Worm (Caenorhabditis elegans) whole organism, early embryonic: ENCODE data around the gene smg-6.
A peak's percentile ranks its signal among the peaks of the same experiment; 100 is the strongest.
"Not testable (repeated sequence)": the region's sequence is repeated elsewhere in the genome, so short reads cannot be mapped to it uniquely, and the experiment has no call there.

Experiments
- B0310.2 ChIP-seq: sonication (generic microtip); optimal IDR thresholded peaks from 2 replicates; lab custom pipeline; 2016; ENCODE audit warnings: mild to moderate bottlenecking, missing genetic modification characterization, missing compliant biosample characterization
- F13C5.2 ChIP-seq: sonication (generic microtip); optimal IDR thresholded peaks from 2 replicates; lab custom pipeline; 2017; ENCODE audit warnings: mild to moderate bottlenecking, missing genetic modification characterization, inconsistent platforms, missing compliant biosample characterization
- aly-1 ChIP-seq: sonication (generic microtip); optimal IDR thresholded peaks from 2 replicates; lab custom pipeline; 2016; ENCODE audit warnings: missing genetic modification characterization, missing compliant biosample characterization
- ama-1 ChIP-seq: fragments of 150-350 bp; optimal IDR thresholded peaks from 2 replicates; lab custom pipeline; 2014
- ceh-13 ChIP-seq: fragments of 200-800 bp; sonication (Bioruptor generic); optimal IDR thresholded peaks from 2 replicates; lab custom pipeline; 2018; ENCODE audit warnings: mild to moderate bottlenecking, missing genetic modification characterization, missing compliant biosample characterization
- ceh-36 ChIP-seq: sonication (generic microtip); optimal IDR thresholded peaks from 2 replicates; lab custom pipeline; 2016; ENCODE audit warnings: missing genetic modification characterization, inconsistent platforms, missing compliant biosample characterization
- ets-7 ChIP-seq: sonication (generic microtip); optimal IDR thresholded peaks from 2 replicates; lab custom pipeline; 2016; ENCODE audit warnings: missing genotype, missing genetic modification characterization, missing compliant biosample characterization
- flt-1 ChIP-seq: fragments of 200-800 bp; sonication (Bioruptor generic); IDR thresholded peaks from 2 replicates; pipeline ENCODE4 v1.3.6; 2022; ENCODE audit warnings: missing genetic modification characterization, missing compliant biosample characterization
- hmbx-1 ChIP-seq: sonication (generic microtip); optimal IDR thresholded peaks from 2 replicates; lab custom pipeline; 2016; ENCODE audit warnings: mild to moderate bottlenecking, missing genetic modification characterization, missing compliant biosample characterization
- hmg-4 ChIP-seq: fragments of 200-800 bp; sonication (Bioruptor generic); optimal IDR thresholded peaks from 2 replicates; lab custom pipeline; 2018; ENCODE audit warnings: mild to moderate bottlenecking, missing genetic modification characterization, missing compliant biosample characterization
- hnd-1 ChIP-seq: sonication (generic microtip); optimal IDR thresholded peaks from 2 replicates; lab custom pipeline; 2016; ENCODE audit warnings: missing genetic modification characterization, missing compliant biosample characterization
- pes-1 ChIP-seq: fragments of 200-800 bp; sonication (Bioruptor generic); IDR thresholded peaks from 2 replicates; pipeline ENCODE4 v1.3.6; 2022; ENCODE audit warnings: missing genetic modification reagents, missing genetic modification characterization, missing compliant biosample characterization
- scrt-1 ChIP-seq: fragments of 200-800 bp; sonication (Bioruptor generic); IDR thresholded peaks from 2 replicates; pipeline ENCODE4 v1.3.6; 2022; ENCODE audit warnings: missing genetic modification characterization, missing compliant biosample characterization
- sea-1 ChIP-seq: fragments of 200-800 bp; sonication (Bioruptor generic); conservative IDR thresholded peaks from 2 replicates; pipeline ENCODE4 v1.3.6; 2022; ENCODE audit warnings: missing genetic modification characterization, missing compliant biosample characterization
- tbx-11 ChIP-seq: fragments of 200-800 bp; sonication (Bioruptor generic); IDR thresholded peaks from 2 replicates; pipeline ENCODE4 v1.3.6; 2022; ENCODE audit warnings: missing genetic modification characterization, missing compliant biosample characterization
- tbx-37 ChIP-seq: fragments of 200-800 bp; sonication (Bioruptor generic); conservative IDR thresholded peaks from 2 replicates; pipeline ENCODE4 v1.3.6; 2022; ENCODE audit warnings: missing genetic modification reagents, missing genetic modification characterization, missing compliant biosample characterization
- tra-4 ChIP-seq: sonication (generic microtip); optimal IDR thresholded peaks from 2 replicates; lab custom pipeline; 2017; ENCODE audit warnings: missing genetic modification characterization, missing compliant biosample characterization

Gene smg-6

ce11 chrIII:2473554-2473953 lies at the start of gene smg-6:
Gene smg-6, plus strand, starts transcription at chrIII:2473854.
- no peak for TF ChIP-seq hmg-4
- no peak for TF ChIP-seq F13C5.2 (tag; lab: Kevin White, UChicago)
- TF ChIP-seq B0310.2 (tag; lab: Kevin White, UChicago), result no peak
- TF ChIP-seq ets-7 (tag; lab: Kevin White, UChicago), result no peak
- no peak for TF ChIP-seq tra-4 (tag; lab: Kevin White, UChicago)
- TF ChIP-seq ama-1 (lab: Kevin White, UChicago), result no peak

- TF ChIP-seq scrt-1 (GFP tag; lab: Robert Waterston, UW) (no peak), ceh-36 (tag; lab: Kevin White, UChicago) (no peak), hmg-4 (peak; percentile 27), ama-1 (lab: Kevin White, UChicago) (no peak)
These were observed 48.8 kb upstream of the smg-6 start for ce11 chrIII:2424783-2425329.

- TF ChIP-seq tbx-11 (no peak), tbx-37 (GFP tag; lab: Robert Waterston, UW) (no peak), ets-7 (tag; lab: Kevin White, UChicago) (no peak), flt-1 (GFP tag; lab: Robert Waterston, UW) (no peak)
These were observed 47.5 kb upstream of the smg-6 start, which contains the start of gene W04B5.8 for ce11 chrIII:2426122-2426521. Gene W04B5.8, plus strand, starts transcription at chrIII:2426316.

- TF ChIP-seq hnd-1 (tag; lab: Kevin White, UChicago) (no peak), ama-1 (lab: Kevin White, UChicago) (no peak), aly-1 (tag; lab: Kevin White, UChicago) (no peak), tra-4 (tag; lab: Kevin White, UChicago) (no peak), tbx-11 (no peak), pes-1 (no peak)
These were observed 40.7 kb upstream of the smg-6 start for ce11 chrIII:2432925-2433324.

ce11 chrIII:2435373-2435772 lies 38.3 kb upstream of the smg-6 start, which contains the start of gene W04B5.6:
Gene W04B5.6, minus strand, starts transcription at chrIII:2435473.
- not testable (repeated sequence) for TF ChIP-seq aly-1 (tag; lab: Kevin White, UChicago); hmg-4; tbx-37 (GFP tag; lab: Robert Waterston, UW)

ce11 chrIII:2435805-2436204 lies 37.8 kb upstream of the smg-6 start, which contains the start of gene E02H9.6:
Gene E02H9.6, plus strand, starts transcription at chrIII:2436105.
- TF ChIP-seq tra-4 (tag; lab: Kevin White, UChicago); F13C5.2 (tag; lab: Kevin White, UChicago); flt-1 (GFP tag; lab: Robert Waterston, UW): not testable (repeated sequence)

ce11 chrIII:2438543-2438942 lies 35.1 kb upstream of the smg-6 start, which contains the start of gene E02H9.13:
Gene E02H9.13, minus strand, starts transcription at chrIII:2438741.
- TF ChIP-seq hmg-4 (no peak), pes-1 (no peak), sea-1 (GFP tag; lab: Robert Waterston, UW) (no peak), F13C5.2 (tag; lab: Kevin White, UChicago) (no peak), aly-1 (tag; lab: Kevin White, UChicago) (no peak), tbx-11 (no peak), ama-1 (lab: Kevin White, UChicago) (no peak), ceh-13 (no peak), hmbx-1 (tag; lab: Kevin White, UChicago) (no peak), ceh-36 (tag; lab: Kevin White, UChicago) (no peak), tbx-37 (GFP tag; lab: Robert Waterston, UW) (no peak), hnd-1 (tag; lab: Kevin White, UChicago) (no peak), tra-4 (tag; lab: Kevin White, UChicago) (no peak), flt-1 (GFP tag; lab: Robert Waterston, UW) (no peak), B0310.2 (tag; lab: Kevin White, UChicago) (no peak)

ce11 chrIII:2445574-2446259 lies 27.9 kb upstream of the smg-6 start, which contains the start of the genes E02H9.7 and klo-2:
Gene E02H9.7, minus strand, starts transcription at chrIII:2445674.
Gene klo-2, plus strand, starts transcription at chrIII:2446209.
- TF ChIP-seq ets-7 (tag; lab: Kevin White, UChicago), result no peak
- TF ChIP-seq ama-1 (lab: Kevin White, UChicago), result no peak
- no peak for TF ChIP-seq tbx-37 (GFP tag; lab: Robert Waterston, UW)
- TF ChIP-seq hmbx-1 (tag; lab: Kevin White, UChicago), result no peak
